Fruit fly (Drosophila melanogaster) whole organism, adult: ENCODE measurements around the gene CG17597.

ENCODE experiments used
- CG11617 ChIP-seq: fragments of 200-800 bp; sonication (Bioruptor generic); optimal IDR thresholded peaks from 2 replicates; lab custom pipeline; 2017; ENCODE audit warnings: mild to moderate bottlenecking, missing biosample characterization, missing genetic modification reagents, missing genetic modification characterization
- CG12768 ChIP-seq: fragments of 200-800 bp; sonication (Bioruptor generic); optimal IDR thresholded peaks from 2 replicates; lab custom pipeline; 2017; ENCODE audit warnings: missing biosample characterization, missing genetic modification characterization, mild to moderate bottlenecking, moderate library complexity, missing genetic modification reagents
- CG14711 ChIP-seq: fragments of 200-800 bp; sonication (Bioruptor generic); optimal IDR thresholded peaks from 2 replicates; lab custom pipeline; 2018; ENCODE audit warnings: missing biosample characterization, mild to moderate bottlenecking, missing genetic modification characterization, moderate library complexity
- CG1620 ChIP-seq: fragments of 200-800 bp; sonication (Bioruptor generic); optimal IDR thresholded peaks from 2 replicates; lab custom pipeline; 2016; ENCODE audit warnings: missing biosample characterization, missing genetic modification characterization
- CG33017 ChIP-seq: fragments of 200-800 bp; sonication (Bioruptor generic); optimal IDR thresholded peaks from 2 replicates; lab custom pipeline; 2018; ENCODE audit warnings: missing biosample characterization, mild to moderate bottlenecking, missing genetic modification characterization, moderate library complexity
- CG5204 ChIP-seq: fragments of 200-800 bp; sonication (Bioruptor generic); optimal IDR thresholded peaks from 2 replicates; lab custom pipeline; 2016; ENCODE audit warnings: missing biosample characterization, missing genetic modification characterization
- CG7045 ChIP-seq: fragments of 200-800 bp; sonication (Bioruptor generic); optimal IDR thresholded peaks from 2 replicates; lab custom pipeline; 2017; ENCODE audit warnings: missing biosample characterization, mild to moderate bottlenecking, missing genetic modification characterization
- CG7101 ChIP-seq: fragments of 200-800 bp; sonication (Bioruptor generic); optimal IDR thresholded peaks from 2 replicates; lab custom pipeline; 2018; ENCODE audit warnings: missing biosample characterization, mild to moderate bottlenecking, missing genetic modification characterization, moderate library complexity
- Clk ChIP-seq: fragments of 200-800 bp; sonication (Bioruptor generic); optimal IDR thresholded peaks from 2 replicates; lab custom pipeline; 2017; ENCODE audit warnings: missing biosample characterization, missing genetic modification characterization
- Crg-1 ChIP-seq: fragments of 200-800 bp; sonication (Bioruptor generic); optimal IDR thresholded peaks from 2 replicates; lab custom pipeline; 2016; ENCODE audit warnings: missing biosample characterization, missing genetic modification characterization
- Hr96 ChIP-seq: fragments of 200-800 bp; sonication (Bioruptor generic); optimal IDR thresholded peaks from 2 replicates; lab custom pipeline; 2016; ENCODE audit warnings: missing biosample characterization, missing genetic modification characterization
- Mnt ChIP-seq: fragments of 200-800 bp; sonication (Bioruptor generic); optimal IDR thresholded peaks from 2 replicates; lab custom pipeline; 2016; ENCODE audit warnings: missing biosample characterization, mild to moderate bottlenecking, missing genetic modification characterization
- bab1 ChIP-seq: fragments of 200-800 bp; sonication (Bioruptor generic); optimal IDR thresholded peaks from 3 replicates; lab custom pipeline; 2019; ENCODE audit warnings: missing biosample characterization, mild to moderate bottlenecking, missing genetic modification characterization, moderate library complexity
- cic ChIP-seq: fragments of 200-800 bp; sonication (Bioruptor generic); optimal IDR thresholded peaks from 2 replicates; lab custom pipeline; 2017; ENCODE audit warnings: missing biosample characterization, mild to moderate bottlenecking, missing genetic modification characterization, moderate library complexity
- cnc ChIP-seq, 2 experiments: fragments of >200 bp; optimal IDR thresholded peaks; 2 replicates each; lab custom pipeline; 2017
- kay ChIP-seq: fragments of 200-800 bp; sonication (Bioruptor generic); peaks from one replicate; lab custom pipeline; 2016; ENCODE audit warnings: missing biosample characterization, missing genetic modification characterization, borderline replicate concordance
- ovo ChIP-seq: fragments of 200-800 bp; sonication (Bioruptor generic); optimal IDR thresholded peaks from 2 replicates; lab custom pipeline; 2016; ENCODE audit warnings: missing biosample characterization, missing genetic modification characterization
- pad ChIP-seq: fragments of 200-800 bp; sonication (Bioruptor generic); optimal IDR thresholded peaks from 3 replicates; lab custom pipeline; 2017; ENCODE audit warnings: missing biosample characterization, missing genetic modification characterization, mild to moderate bottlenecking, moderate library complexity, missing genetic modification reagents
- tj ChIP-seq: fragments of 200-800 bp; sonication (Bioruptor generic); optimal IDR thresholded peaks from 3 replicates; lab custom pipeline; 2017; ENCODE audit warnings: missing biosample characterization, mild to moderate bottlenecking, missing genetic modification characterization, moderate library complexity
- toe ChIP-seq: fragments of 200-800 bp; sonication (Bioruptor generic); optimal IDR thresholded peaks from 2 replicates; lab custom pipeline; 2016; ENCODE audit warnings: missing biosample characterization, missing genetic modification characterization

Gene CG17597

dm6 chr2L:18822805-18823204 is 8.1 kb downstream of the CG17597 start:
- TF ChIP-seq pad (GFP tag; lab: Kevin White, UChicago), result no peak
- TF ChIP-seq toe (GFP tag; lab: Kevin White, UChicago), result no peak
- TF ChIP-seq CG14711 (tag; lab: Kevin White, UChicago), result no peak

dm6 chr2L:18819044-18819443 is 11.9 kb downstream of the CG17597 start, which contains the start of gene Ugt36F1:
Ugt36F1 (plus strand) TSS chr2L:18819344.
- TF ChIP-seq CG33017 (tag; lab: Kevin White, UChicago) (no peak), CG14711 (tag; lab: Kevin White, UChicago) (no peak), kay (GFP tag; lab: Kevin White, UChicago) (no peak), Clk (GFP tag; lab: Kevin White, UChicago) (no peak), CG11617 (GFP tag; lab: Kevin White, UChicago) (no peak)

DNA sequence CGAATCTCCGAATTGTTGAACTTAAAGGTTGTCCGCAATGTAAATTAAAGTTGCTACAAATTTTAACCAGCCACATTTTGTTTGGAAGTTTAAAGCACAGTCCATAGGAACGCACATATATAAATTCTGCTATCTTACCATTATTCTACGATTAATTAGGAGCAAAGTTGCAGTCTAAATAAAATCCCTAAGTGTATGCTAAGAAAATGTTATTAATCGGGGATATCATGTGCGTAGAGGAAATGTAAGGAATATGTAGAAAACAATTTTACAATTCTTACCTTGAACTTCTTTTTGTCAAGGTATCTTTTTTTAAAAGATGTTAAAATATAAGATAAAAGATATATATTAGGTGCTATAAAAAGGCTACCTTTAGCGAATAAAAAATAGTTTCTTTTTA is 12.6 kb downstream of the CG17597 start:
- TF ChIP-seq CG33017 (tag; lab: Kevin White, UChicago) (no peak), kay (GFP tag; lab: Kevin White, UChicago) (no peak), bab1 (GFP tag; lab: Kevin White, UChicago) (no peak), Crg-1 (no peak), CG14711 (tag; lab: Kevin White, UChicago) (no peak), pad (GFP tag; lab: Kevin White, UChicago) (no peak), ovo (GFP tag; lab: Kevin White, UChicago) (no peak), Hr96 (no peak), CG7045 (GFP tag; lab: Kevin White, UChicago) (no peak)

dm6 chr2L:18815194-18815593 is 15.8 kb downstream of the CG17597 start:
- no peak for TF ChIP-seq CG1620 (GFP tag; lab: Kevin White, UChicago)
- TF ChIP-seq CG12768, result no peak
- no peak for TF ChIP-seq Hr96
- TF ChIP-seq bab1 (GFP tag; lab: Kevin White, UChicago), result no peak
- TF ChIP-seq toe (GFP tag; lab: Kevin White, UChicago), result no peak

- TF ChIP-seq tj (GFP tag; lab: Kevin White, UChicago), result no peak
- TF ChIP-seq CG7045 (GFP tag; lab: Kevin White, UChicago), result no peak
- no peak for TF ChIP-seq CG7101
- no peak for TF ChIP-seq CG1620 (GFP tag; lab: Kevin White, UChicago)
- TF ChIP-seq Hr96, result no peak
- no peak for TF ChIP-seq ovo (GFP tag; lab: Kevin White, UChicago)
- no peak for TF ChIP-seq CG14711 (tag; lab: Kevin White, UChicago)
- TF ChIP-seq CG11617 (GFP tag; lab: Kevin White, UChicago), result no peak
- no peak for TF ChIP-seq Crg-1
- TF ChIP-seq CG12768, result no peak
- no peak for TF ChIP-seq pad (GFP tag; lab: Kevin White, UChicago)
- no peak for TF ChIP-seq Clk (GFP tag; lab: Kevin White, UChicago)
- TF ChIP-seq kay (GFP tag; lab: Kevin White, UChicago), result no peak
- no peak for TF ChIP-seq bab1 (GFP tag; lab: Kevin White, UChicago)
- TF ChIP-seq CG5204 (GFP tag; lab: Kevin White, UChicago), result no peak
- TF ChIP-seq cnc (optimal IDR thresholded peaks at IDR 0.05; lab: Kevin White, UChicago), result no peak
- TF ChIP-seq Mnt (GFP tag; lab: Kevin White, UChicago), result no peak
- no peak for TF ChIP-seq CG33017 (tag; lab: Kevin White, UChicago)
- TF ChIP-seq cic (GFP tag; lab: Kevin White, UChicago), result no peak
- no peak for TF ChIP-seq toe (GFP tag; lab: Kevin White, UChicago)
Measured at dm6 chr2L:18812755-18813154, 18.2 kb downstream of the CG17597 start.

- no peak for TF ChIP-seq Clk (GFP tag; lab: Kevin White, UChicago)
- no peak for TF ChIP-seq CG33017 (tag; lab: Kevin White, UChicago)
- no peak for TF ChIP-seq CG11617 (GFP tag; lab: Kevin White, UChicago)
- no peak for TF ChIP-seq CG1620 (GFP tag; lab: Kevin White, UChicago)
- TF ChIP-seq cic (GFP tag; lab: Kevin White, UChicago), result no peak
- TF ChIP-seq CG12768, result no peak
- TF ChIP-seq ovo (GFP tag; lab: Kevin White, UChicago), result no peak
- TF ChIP-seq tj (GFP tag; lab: Kevin White, UChicago), result no peak
Measured at dm6 chr2L:18812348-18812747, 18.6 kb downstream of the CG17597 start, which contains the start of the genes CG17325 and CG42305. CG17325 (plus strand) TSS chr2L:18812648. CG42305 (plus strand) TSS chr2L:18812648.

DNA sequence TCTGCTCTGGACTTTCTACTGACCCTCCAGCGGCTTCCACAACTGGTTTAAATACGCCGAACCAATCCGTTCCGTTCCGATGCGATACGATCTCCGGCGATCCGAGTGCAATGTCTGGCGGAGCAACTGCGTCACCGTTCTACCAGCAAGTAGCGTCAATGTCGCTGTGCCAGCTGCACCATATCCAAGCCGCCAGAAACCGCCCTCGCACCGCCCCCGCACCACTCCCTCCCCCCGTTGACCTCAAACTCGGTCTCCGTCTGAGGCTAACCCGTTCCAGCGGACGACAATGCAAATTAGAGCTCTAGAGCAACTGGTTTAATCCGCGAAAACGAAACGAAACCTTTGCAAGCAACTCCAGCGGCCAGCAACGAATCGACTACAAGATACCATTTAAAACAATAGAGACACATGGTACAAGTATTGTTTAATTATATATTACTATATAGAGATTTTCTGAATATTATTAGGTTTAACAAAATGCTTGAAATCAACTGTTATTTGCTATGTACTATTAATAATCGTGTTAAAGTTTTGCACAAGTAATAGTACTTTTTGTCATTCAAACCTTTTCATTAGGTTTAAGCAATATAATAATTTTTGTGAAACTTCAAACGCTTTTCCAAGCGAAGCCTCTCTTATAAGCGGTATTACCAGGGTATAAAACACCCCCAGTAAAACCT is 19.9 kb downstream of the CG17597 start, which contains the start of the genes CG10570 and CG42502:
CG10570 (minus strand) TSS at position 293 of the 683 bp plus-strand sequence.
CG42502 (minus strand) TSS at position 293 of the 683 bp plus-strand sequence.
- no peak for TF ChIP-seq Hr96
- TF ChIP-seq Crg-1, result no peak
- TF ChIP-seq CG7101, result no peak
- no peak for TF ChIP-seq cic (GFP tag; lab: Kevin White, UChicago)
- TF ChIP-seq CG5204 (GFP tag; lab: Kevin White, UChicago), result no peak
- no peak for TF ChIP-seq CG11617 (GFP tag; lab: Kevin White, UChicago)
- no peak for TF ChIP-seq CG1620 (GFP tag; lab: Kevin White, UChicago)
- no peak for TF ChIP-seq CG7045 (GFP tag; lab: Kevin White, UChicago)
- no peak for TF ChIP-seq bab1 (GFP tag; lab: Kevin White, UChicago)
- no peak for TF ChIP-seq CG14711 (tag; lab: Kevin White, UChicago)
- no peak for TF ChIP-seq CG12768
- no peak for TF ChIP-seq toe (GFP tag; lab: Kevin White, UChicago)
- no peak for TF ChIP-seq Mnt (GFP tag; lab: Kevin White, UChicago)
- TF ChIP-seq Clk (GFP tag; lab: Kevin White, UChicago), result no peak
- TF ChIP-seq pad (GFP tag; lab: Kevin White, UChicago), result no peak
- no peak for TF ChIP-seq ovo (GFP tag; lab: Kevin White, UChicago)
